Worm (Caenorhabditis elegans) whole organism, midembryonic: Measurements from ENCODE around the gene F17C11.26.

Source experiments
- flt-1 ChIP-seq: fragments of 200-800 bp; sonication (Bioruptor generic); IDR thresholded peaks from 2 replicates; pipeline ENCODE4 v1.3.6; 2022; ENCODE audit warnings: missing genetic modification characterization, missing compliant biosample characterization
- klf-2 ChIP-seq: fragments of 200-800 bp; sonication (Bioruptor generic); conservative IDR thresholded peaks from 2 replicates; pipeline ENCODE4 v1.3.6; 2022; ENCODE audit warnings: missing genetic modification reagents, missing genetic modification characterization, missing compliant biosample characterization
- ref-1 ChIP-seq: fragments of 200-800 bp; sonication (Bioruptor generic); conservative IDR thresholded peaks from 2 replicates; pipeline ENCODE4 v1.3.6; 2022; ENCODE audit warnings: missing genetic modification reagents, missing genetic modification characterization, missing compliant biosample characterization
- tab-1 ChIP-seq: fragments of 200-800 bp; sonication (Bioruptor generic); IDR thresholded peaks from 2 replicates; pipeline ENCODE4 v1.3.6; 2022; ENCODE audit warnings: missing genetic modification characterization, missing compliant biosample characterization
- ztf-23 ChIP-seq: fragments of 200-800 bp; sonication (Bioruptor generic); IDR thresholded peaks from 2 replicates; pipeline ENCODE4 v1.3.6; 2022; ENCODE audit warnings: missing genetic modification reagents, missing genetic modification characterization, missing compliant biosample characterization
- ztf-29 ChIP-seq: fragments of 200-800 bp; sonication (Bioruptor generic); IDR thresholded peaks from 2 replicates; pipeline ENCODE4 v1.3.6; 2022; ENCODE audit warnings: missing genetic modification reagents, missing genetic modification characterization, missing compliant biosample characterization

DNA sequence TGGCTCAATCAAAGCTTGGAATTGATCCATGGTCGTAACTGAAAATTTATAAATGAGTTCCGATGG lies 44.3 kb upstream of the F17C11.26 start, which contains the start of gene sec-61.G:
- TF ChIP-seq ztf-29 (GFP tag; lab: Robert Waterston, UW): no peak
- no peak for TF ChIP-seq tab-1 (GFP tag; lab: Robert Waterston, UW)
- no peak for TF ChIP-seq klf-2 (GFP tag; lab: Robert Waterston, UW)
- no peak for TF ChIP-seq ref-1 (GFP tag; lab: Robert Waterston, UW)
- TF ChIP-seq ztf-23 (GFP tag; lab: Robert Waterston, UW): no peak
- TF ChIP-seq flt-1 (GFP tag; lab: Robert Waterston, UW): no peak
